Worm (Caenorhabditis elegans) whole organism, L1 larva: Measurements from ENCODE around the gene F40H3.3.

Source experiments
- C04F5.9 ChIP-seq: sonication (generic microtip); optimal IDR thresholded peaks from 2 replicates; lab custom pipeline; 2016; ENCODE audit warnings: missing genetic modification characterization, missing compliant biosample characterization
- blmp-1 ChIP-seq: fragments of 150-350 bp; optimal IDR thresholded peaks from 2 replicates; lab custom pipeline; 2014; ENCODE audit warnings: missing biosample characterization, missing genetic modification characterization
- ceh-82 ChIP-seq, 3 experiments: fragments of 150-350 bp in 1 of 3; sonication (generic microtip) in 2 of 3; optimal IDR thresholded peaks; 2 replicates each; lab custom pipeline; 2014 to 2017; ENCODE audit warnings: missing biosample characterization in 3 of 3, missing genetic modification characterization in 3 of 3
- ces-1 ChIP-seq: fragments of 150-350 bp; optimal IDR thresholded peaks from 2 replicates; lab custom pipeline; 2014; ENCODE audit warnings: missing biosample characterization, missing genetic modification reagents, missing genetic modification characterization
- dpl-1 ChIP-seq, 3 experiments: fragments of 150-350 bp in 2 of 3; sonication (generic microtip) in 1 of 3; optimal IDR thresholded peaks; 2 replicates each; lab custom pipeline; 2014 to 2017; ENCODE audit warnings: missing biosample characterization in 3 of 3, missing genetic modification characterization in 3 of 3, missing genetic modification reagents in 3 of 3
- dsc-1 ChIP-seq: sonication (generic microtip); optimal IDR thresholded peaks from 2 replicates; lab custom pipeline; 2016; ENCODE audit warnings: mild to moderate bottlenecking, missing genetic modification characterization, missing compliant biosample characterization
- efl-1 ChIP-seq, 4 experiments: fragments of 150-350 bp; optimal IDR thresholded peaks in 3 of 4; peaks in 1 of 4; 1 replicate in 1 of 4; 2 replicates in 3 of 4; lab custom pipeline; 2014; ENCODE audit warnings: missing biosample characterization in 2 of 4, missing genetic modification characterization in 2 of 4, missing genetic modification reagents in 2 of 4
- egl-27 ChIP-seq, 2 experiments: fragments of 150-350 bp in 1 of 2; sonication (generic microtip); optimal IDR thresholded peaks; 3 replicates each; lab custom pipeline; 2017 to 2018; ENCODE audit warnings: missing biosample characterization in 2 of 2, missing genetic modification characterization in 2 of 2, missing genetic modification reagents in 2 of 2
- elt-3 ChIP-seq, 6 experiments: fragments of 150-350 bp in 1 of 6; sonication (generic microtip); optimal IDR thresholded peaks; 2 replicates each; lab custom pipeline; 2017 to 2018; ENCODE audit warnings: missing biosample characterization in 6 of 6, missing genetic modification characterization in 6 of 6, inconsistent platforms in 1 of 6
- fkh-8 ChIP-seq: sonication (generic microtip); optimal IDR thresholded peaks from 2 replicates; lab custom pipeline; 2016; ENCODE audit warnings: mild to moderate bottlenecking, missing genetic modification characterization, missing compliant biosample characterization
- isw-1 ChIP-seq: fragments of 200-800 bp; sonication (Bioruptor generic); IDR thresholded peaks from 2 replicates; pipeline ENCODE4 v1.3.6; 2022; ENCODE audit warnings: missing genetic modification characterization, missing compliant biosample characterization
- lin-13 ChIP-seq: fragments of 150-350 bp; optimal IDR thresholded peaks from 2 replicates; lab custom pipeline; 2014; ENCODE audit warnings: missing biosample characterization, missing genetic modification reagents, missing genetic modification characterization
- lin-14 ChIP-seq: fragments of 200-800 bp; sonication (Bioruptor generic); optimal IDR thresholded peaks from 2 replicates; lab custom pipeline; 2018; ENCODE audit warnings: mild to moderate bottlenecking, missing genetic modification characterization, moderate library complexity, missing compliant biosample characterization
- lin-39 ChIP-seq: fragments of 150-350 bp; optimal IDR thresholded peaks from 2 replicates; lab custom pipeline; 2014; ENCODE audit warnings: missing biosample characterization, missing genetic modification reagents, missing genetic modification characterization
- lsy-2 ChIP-seq, 2 experiments: fragments of 150-350 bp; optimal IDR thresholded peaks; 2 replicates each; lab custom pipeline; 2014; ENCODE audit warnings: missing biosample characterization in 2 of 2, missing genetic modification characterization in 2 of 2
- mdl-1 ChIP-seq, 2 experiments: fragments of 150-350 bp; optimal IDR thresholded peaks; 2 replicates each; lab custom pipeline; 2014 to 2017; ENCODE audit warnings: missing biosample characterization in 2 of 2, missing genetic modification characterization in 2 of 2, inconsistent platforms in 1 of 2
- nhr-11 ChIP-seq: fragments of 150-350 bp; optimal IDR thresholded peaks from 2 replicates; lab custom pipeline; 2014; ENCODE audit warnings: missing biosample characterization, missing genetic modification characterization
- nhr-19 ChIP-seq: fragments of 200-800 bp; sonication (Bioruptor generic); conservative IDR thresholded peaks from 2 replicates; pipeline ENCODE4 v1.3.6; 2022; ENCODE audit warnings: missing genetic modification characterization, missing compliant biosample characterization
- nhr-20 ChIP-seq: sonication (generic microtip); optimal IDR thresholded peaks from 2 replicates; lab custom pipeline; 2016; ENCODE audit warnings: mild to moderate bottlenecking, missing genetic modification characterization, missing compliant biosample characterization
- nhr-28 ChIP-seq: fragments of 150-350 bp; optimal IDR thresholded peaks from 2 replicates; lab custom pipeline; 2014; ENCODE audit warnings: missing biosample characterization, missing genetic modification characterization
- nhr-47 ChIP-seq: sonication (generic microtip); optimal IDR thresholded peaks from 2 replicates; lab custom pipeline; 2016; ENCODE audit warnings: mild to moderate bottlenecking, missing genetic modification characterization, moderate library complexity, missing compliant biosample characterization
- nhr-71 ChIP-seq: sonication (generic microtip); optimal IDR thresholded peaks from 2 replicates; lab custom pipeline; 2016; ENCODE audit warnings: mild to moderate bottlenecking, missing genetic modification characterization, moderate library complexity, missing compliant biosample characterization
- nhr-84 ChIP-seq: sonication (generic microtip); optimal IDR thresholded peaks from 2 replicates; lab custom pipeline; 2017; ENCODE audit warnings: missing biosample characterization, missing genetic modification characterization
- nhr-85 ChIP-seq: sonication (generic microtip); peaks from one replicate; lab custom pipeline; 2016; ENCODE audit warnings: missing genetic modification characterization, inconsistent platforms, missing compliant biosample characterization
- pag-3 ChIP-seq: sonication (generic microtip); optimal IDR thresholded peaks from 2 replicates; lab custom pipeline; 2017; ENCODE audit warnings: missing genetic modification characterization, mild to moderate bottlenecking, missing compliant biosample characterization, antibody characterized with exemption, borderline replicate concordance; ENCODE audit not compliant: insufficient read depth
- rnt-1 ChIP-seq: sonication (generic microtip); optimal IDR thresholded peaks from 2 replicates; lab custom pipeline; 2016; ENCODE audit warnings: mild to moderate bottlenecking, missing genetic modification characterization, moderate library complexity, missing compliant biosample characterization
- skn-1 ChIP-seq: fragments of 150-350 bp; optimal IDR thresholded peaks from 2 replicates; lab custom pipeline; 2014; ENCODE audit warnings: missing biosample characterization, missing genetic modification characterization
- snu-23 ChIP-seq: sonication (generic microtip); optimal IDR thresholded peaks from 2 replicates; lab custom pipeline; 2016; ENCODE audit warnings: missing genetic modification characterization, missing compliant biosample characterization
- swsn-7 ChIP-seq: sonication (generic microtip); optimal IDR thresholded peaks from 2 replicates; lab custom pipeline; 2016; ENCODE audit warnings: missing genetic modification characterization, missing compliant biosample characterization
- tlp-1 ChIP-seq: fragments of 150-350 bp; optimal IDR thresholded peaks from 2 replicates; lab custom pipeline; 2014; ENCODE audit warnings: missing biosample characterization, missing genetic modification characterization
- unc-130 ChIP-seq: fragments of 150-350 bp; optimal IDR thresholded peaks from 2 replicates; lab custom pipeline; 2017; ENCODE audit warnings: missing biosample characterization, missing genetic modification characterization, inconsistent platforms
- xbp-1 ChIP-seq: sonication (generic microtip); optimal IDR thresholded peaks from 2 replicates; lab custom pipeline; 2016; ENCODE audit warnings: missing genetic modification characterization, missing compliant biosample characterization
- ztf-11 ChIP-seq, 2 experiments: sonication (generic microtip); optimal IDR thresholded peaks; 2 replicates each; lab custom pipeline; 2016 to 2017; ENCODE audit warnings: missing genetic modification characterization in 2 of 2, missing biosample characterization in 1 of 2, missing compliant biosample characterization in 1 of 2

The F40H3.3 gene

ce11 chrII:6169156-6169555 is 2.2 kb upstream of the F40H3.3 start, which contains the start of gene hst-3.1:
TSS of gene hst-3.1 (minus strand) at chrII:6169256.
- no peak for TF ChIP-seq mdl-1 (tag; optimal IDR thresholded peaks at IDR 0.05; lab: Kevin White, UChicago)
- TF ChIP-seq, all 84 proteins: peak for 0

- peak; percentile 3 for TF ChIP-seq unc-130 (tag; lab: Kevin White, UChicago)
- TF ChIP-seq efl-1 (optimal IDR thresholded peaks at IDR 0.05; lab: Kevin White, UChicago) = no peak
- TF ChIP-seq efl-1 (GFP tag; optimal IDR thresholded peaks at IDR 0.05 in 1 of 2; lab: Kevin White, UChicago) = peak in 1 of 2 experiments; percentile 29
- TF ChIP-seq rnt-1 (tag; lab: Kevin White, UChicago) = peak; percentile 25
- TF ChIP-seq xbp-1 = no peak
- TF ChIP-seq skn-1 (tag; lab: Kevin White, UChicago) = no peak
- TF ChIP-seq lin-14 (GFP tag; lab: Kevin White, UChicago) = peak; percentile 68
Observed at ce11 chrII:6170236-6170635, 1.1 kb upstream of the F40H3.3 start.

ce11 chrII:6173400-6173799 is 2.1 kb downstream of the F40H3.3 start, which contains the start of gene F40H3.2:
TSS of gene F40H3.2 (plus strand) at chrII:6173649.
- TF ChIP-seq pag-3 (tag; lab: Kevin White, UChicago) (peak; percentile 27), blmp-1 (tag; lab: Kevin White, UChicago) (peak; percentile 50), lin-14 (GFP tag; lab: Kevin White, UChicago) (peak; percentile 59), tlp-1 (tag; lab: Kevin White, UChicago) (no peak), rnt-1 (tag; lab: Kevin White, UChicago) (no peak), nhr-84 (tag; lab: Kevin White, UChicago) (no peak), nhr-85 (peak; percentile 75), swsn-7 (tag; lab: Kevin White, UChicago) (no peak), lin-13 (GFP tag; lab: Kevin White, UChicago) (no peak)

ce11 chrII:6175027-6175426 is 3.7 kb downstream of the F40H3.3 start:
- TF ChIP-seq xbp-1 (no peak), nhr-11 (no peak), lin-14 (GFP tag; lab: Kevin White, UChicago) (peak; percentile 78), ceh-82 (tag; optimal IDR thresholded peaks at IDR 0.05; lab: Kevin White, UChicago) (peak in 1 of 3 experiments; percentile 35), isw-1 (no peak)

DNA sequence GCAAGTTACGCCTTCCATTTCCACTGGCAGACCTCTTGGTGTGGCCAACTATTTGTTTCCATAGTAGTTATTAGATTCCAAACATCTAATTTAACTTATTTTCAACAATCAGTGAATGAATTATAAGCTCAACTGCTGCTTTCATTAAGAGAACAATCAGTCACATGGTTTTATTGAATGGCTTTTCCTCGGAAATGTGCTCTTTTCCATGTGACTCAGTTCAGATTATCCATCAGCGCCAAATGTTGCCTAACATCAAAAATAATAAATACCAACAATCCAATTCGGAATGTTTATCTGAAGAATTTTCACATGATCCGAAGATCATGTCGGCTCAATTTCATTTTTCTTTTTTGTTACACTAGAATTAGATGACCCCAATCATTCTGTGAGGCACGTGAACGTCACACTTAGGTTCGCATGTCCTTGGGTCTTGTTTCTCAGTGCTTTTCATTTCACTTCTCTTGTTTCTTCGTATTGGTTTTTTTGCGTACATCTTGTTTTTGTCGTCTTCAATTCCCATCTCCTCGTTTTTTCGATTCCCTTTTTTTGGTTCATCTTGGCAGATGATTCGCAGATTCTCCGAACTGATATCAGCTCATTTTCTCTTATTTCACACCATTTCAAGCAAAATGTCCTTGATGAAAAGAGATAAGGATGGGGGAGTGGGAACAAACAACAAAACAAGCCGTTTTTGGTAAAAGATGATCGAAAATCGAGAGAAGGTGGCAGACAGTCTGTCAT is 5.0 kb downstream of the F40H3.3 start:
- TF ChIP-seq dsc-1 = peak; percentile 39
- TF ChIP-seq C04F5.9 (tag; lab: Kevin White, UChicago) = no peak
- peak; percentile 50 for TF ChIP-seq nhr-20 (tag; lab: Kevin White, UChicago)
- TF ChIP-seq lin-39 (tag; lab: Kevin White, UChicago) = peak; percentile 42
- TF ChIP-seq efl-1 (optimal IDR thresholded peaks at IDR 0.05; lab: Kevin White, UChicago) = no peak
- peak in 1 of 2 experiments; percentile 40 for TF ChIP-seq efl-1 (GFP tag; optimal IDR thresholded peaks at IDR 0.05 in 1 of 2; lab: Kevin White, UChicago)
- peak; percentile 61 for TF ChIP-seq blmp-1 (tag; lab: Kevin White, UChicago)
- peak; percentile 24 for TF ChIP-seq rnt-1 (tag; lab: Kevin White, UChicago)
- no peak for TF ChIP-seq ces-1
- TF ChIP-seq lin-14 (GFP tag; lab: Kevin White, UChicago) = peak; percentile 81
- TF ChIP-seq elt-3 (tag; optimal IDR thresholded peaks at IDR 0.05; lab: Kevin White, UChicago) = peak in 2 of 6 experiments; percentile 12 to 26
- no peak for TF ChIP-seq ztf-11 (tag; optimal IDR thresholded peaks at IDR 0.05; lab: Kevin White, UChicago)
- TF ChIP-seq nhr-85 = peak; percentile 91
- no peak for TF ChIP-seq fkh-8 (tag; lab: Kevin White, UChicago)
- TF ChIP-seq nhr-47 (tag; lab: Kevin White, UChicago) = peak; percentile 7
- peak; percentile 60 for TF ChIP-seq nhr-71 (tag; lab: Kevin White, UChicago)
- TF ChIP-seq snu-23 = peak; percentile 30
- no peak for TF ChIP-seq nhr-11
- TF ChIP-seq dpl-1 (GFP tag; optimal IDR thresholded peaks at IDR 0.05; lab: Kevin White, UChicago) = no peak
- no peak for TF ChIP-seq nhr-28 (tag; lab: Kevin White, UChicago)
- TF ChIP-seq unc-130 (tag; lab: Kevin White, UChicago) = peak; percentile 20
- TF ChIP-seq egl-27 (tag; optimal IDR thresholded peaks at IDR 0.05; lab: Kevin White, UChicago) = no peak
- peak in 1 of 2 experiments; percentile 31 for TF ChIP-seq lsy-2 (tag; optimal IDR thresholded peaks at IDR 0.05; lab: Kevin White, UChicago)
- peak; percentile 56 for TF ChIP-seq nhr-19 (GFP tag; lab: Robert Waterston, UW)
- TF ChIP-seq, all 84 proteins: peak for 15
